Worm (Caenorhabditis elegans) whole organism, L4 larva: Measurements from ENCODE around the gene C37C3.10.
A peak's percentile ranks its signal among the peaks of the same experiment; 100 is the strongest.

Experiments used
- F26F4.8 ChIP-seq: fragments of 200-800 bp; sonication (Bioruptor generic); conservative IDR thresholded peaks from 2 replicates; pipeline ENCODE4 v1.3.6; 2022; ENCODE audit warnings: missing genetic modification characterization, missing compliant biosample characterization
- F37D6.2 ChIP-seq: sonication (generic microtip); optimal IDR thresholded peaks from 2 replicates; lab custom pipeline; 2016; ENCODE audit warnings: mild to moderate bottlenecking, missing genetic modification characterization, missing compliant biosample characterization
- F49E8.2 ChIP-seq: sonication (generic microtip); optimal IDR thresholded peaks from 2 replicates; lab custom pipeline; 2016; ENCODE audit warnings: missing compliant biosample characterization, mild to moderate bottlenecking, missing genetic modification characterization, borderline replicate concordance
- R02D3.7 ChIP-seq: fragments of 150-350 bp; sonication (generic microtip); optimal IDR thresholded peaks from 3 replicates; lab custom pipeline; 2014; ENCODE audit warnings: missing biosample characterization, missing genetic modification characterization
- T26A8.4 ChIP-seq: fragments of 200-800 bp; sonication (Bioruptor generic); IDR thresholded peaks from 2 replicates; pipeline ENCODE4 v1.3.6; 2022; ENCODE audit warnings: missing genetic modification characterization, missing compliant biosample characterization
- Y105C5A.15 ChIP-seq: fragments of 200-800 bp; sonication (Bioruptor generic); IDR thresholded peaks from 2 replicates; pipeline ENCODE4 v1.3.6; 2022; ENCODE audit warnings: missing genetic modification characterization, missing compliant biosample characterization
- Y48G9A.11 ChIP-seq: fragments of 200-800 bp; sonication (Bioruptor generic); IDR thresholded peaks from 2 replicates; pipeline ENCODE4 v1.3.6; 2022; ENCODE audit warnings: missing genetic modification reagents, missing genetic modification characterization, missing compliant biosample characterization
- Y75B8A.6 ChIP-seq: fragments of 200-800 bp; sonication (Bioruptor generic); IDR thresholded peaks from 2 replicates; pipeline ENCODE4 v1.3.6; 2022; ENCODE audit warnings: missing genetic modification reagents, missing genetic modification characterization, missing compliant biosample characterization
- ZK337.2 ChIP-seq: fragments of 200-800 bp; sonication (Bioruptor generic); IDR thresholded peaks from 2 replicates; pipeline ENCODE4 v1.3.6; 2022; ENCODE audit warnings: missing genetic modification reagents, missing genetic modification characterization, missing compliant biosample characterization
- ZK546.5 ChIP-seq, 2 experiments: sonication (generic microtip); optimal IDR thresholded peaks; 2 replicates each; lab custom pipeline; 2017; ENCODE audit warnings: missing biosample characterization in 2 of 2, missing genetic modification characterization in 2 of 2
- aly-2 ChIP-seq: sonication (generic microtip); optimal IDR thresholded peaks from 2 replicates; lab custom pipeline; 2018; ENCODE audit warnings: missing biosample characterization, missing genetic modification characterization
- attf-4 ChIP-seq: sonication (generic microtip); optimal IDR thresholded peaks from 3 replicates; lab custom pipeline; 2017; ENCODE audit warnings: missing biosample characterization, missing genetic modification characterization
- ceh-20 ChIP-seq: fragments of 200-800 bp; sonication (Bioruptor generic); IDR thresholded peaks from 2 replicates; pipeline ENCODE4 v1.3.6; 2022; ENCODE audit warnings: missing genetic modification reagents, missing genetic modification characterization, missing compliant biosample characterization
- ceh-28 ChIP-seq: fragments of 150-350 bp; optimal IDR thresholded peaks from 2 replicates; lab custom pipeline; 2014; ENCODE audit warnings: missing biosample characterization, missing genetic modification reagents, missing genetic modification characterization
- ceh-82 ChIP-seq: sonication (generic microtip); optimal IDR thresholded peaks from 2 replicates; lab custom pipeline; 2017; ENCODE audit warnings: missing biosample characterization, missing genetic modification characterization
- daf-16 ChIP-seq, 3 experiments: sonication (generic microtip); optimal IDR thresholded peaks; 2 replicates each; lab custom pipeline; 2016 to 2017; ENCODE audit warnings: missing genetic modification characterization in 3 of 3, missing genetic modification reagents in 3 of 3, mild to moderate bottlenecking in 2 of 3, missing compliant biosample characterization in 2 of 3, missing biosample characterization in 1 of 3, moderate library complexity in 1 of 3
- daf-8 ChIP-seq: fragments of 200-800 bp; sonication (Bioruptor generic); IDR thresholded peaks from 2 replicates; pipeline ENCODE4 v1.3.6; 2022; ENCODE audit warnings: missing genetic modification characterization, missing compliant biosample characterization
- dmd-6 ChIP-seq: fragments of 200-800 bp; sonication (Bioruptor generic); IDR thresholded peaks from 2 replicates; pipeline ENCODE4 v1.3.6; 2022; ENCODE audit warnings: missing genetic modification reagents, missing genetic modification characterization, missing compliant biosample characterization
- dmd-8 ChIP-seq: fragments of 200-800 bp; sonication (Bioruptor generic); IDR thresholded peaks from 2 replicates; pipeline ENCODE4 v1.3.6; 2022; ENCODE audit warnings: missing genetic modification characterization, missing compliant biosample characterization
- dpl-1 ChIP-seq: fragments of 150-350 bp; optimal IDR thresholded peaks from 2 replicates; lab custom pipeline; 2014; ENCODE audit warnings: missing biosample characterization, missing genetic modification reagents, missing genetic modification characterization
- fos-1 ChIP-seq: fragments of 150-350 bp; optimal IDR thresholded peaks from 2 replicates; lab custom pipeline; 2014; ENCODE audit warnings: missing biosample characterization, missing genetic modification characterization
- gei-8 ChIP-seq: fragments of 200-800 bp; sonication (Bioruptor generic); optimal IDR thresholded peaks from 2 replicates; lab custom pipeline; 2018; ENCODE audit warnings: mild to moderate bottlenecking, missing genetic modification characterization, missing compliant biosample characterization
- hlh-11 ChIP-seq: fragments of 200-800 bp; sonication (Bioruptor generic); optimal IDR thresholded peaks from 2 replicates; lab custom pipeline; 2018; ENCODE audit warnings: mild to moderate bottlenecking, missing genetic modification characterization, missing compliant biosample characterization
- jun-1 ChIP-seq: fragments of 150-350 bp; optimal IDR thresholded peaks from 2 replicates; lab custom pipeline; 2014; ENCODE audit warnings: missing biosample characterization, missing genetic modification reagents, missing genetic modification characterization
- lin-13 ChIP-seq: fragments of 150-350 bp; optimal IDR thresholded peaks from 2 replicates; lab custom pipeline; 2014; ENCODE audit warnings: missing biosample characterization, missing genetic modification reagents, missing genetic modification characterization
- lin-29 ChIP-seq: fragments of 200-800 bp; sonication (Bioruptor generic); IDR thresholded peaks from 2 replicates; pipeline ENCODE4 v1.3.6; 2022; ENCODE audit warnings: missing genetic modification reagents, missing genetic modification characterization, missing compliant biosample characterization
- lin-39 ChIP-seq: fragments of 150-350 bp; optimal IDR thresholded peaks from 2 replicates; lab custom pipeline; 2014; ENCODE audit warnings: missing biosample characterization, missing genetic modification reagents, missing genetic modification characterization
- madf-9 ChIP-seq: fragments of 200-800 bp; sonication (Bioruptor generic); conservative IDR thresholded peaks from 2 replicates; pipeline ENCODE4 v1.3.6; 2022; ENCODE audit warnings: missing genetic modification reagents, missing genetic modification characterization, missing compliant biosample characterization
- mdl-1 ChIP-seq, 2 experiments: fragments of 150-350 bp in 1 of 2; sonication (generic microtip) in 1 of 2; optimal IDR thresholded peaks; 2 replicates each; lab custom pipeline; 2014 to 2017; ENCODE audit warnings: missing biosample characterization in 2 of 2, missing genetic modification characterization in 2 of 2
- mxl-3 ChIP-seq: fragments of 200-800 bp; sonication (Bioruptor generic); optimal IDR thresholded peaks from 2 replicates; lab custom pipeline; 2018; ENCODE audit warnings: mild to moderate bottlenecking, missing genetic modification characterization, missing compliant biosample characterization
- nhr-10 ChIP-seq: fragments of 150-350 bp; optimal IDR thresholded peaks from 2 replicates; lab custom pipeline; 2014; ENCODE audit warnings: missing biosample characterization, missing genetic modification characterization
- nhr-102 ChIP-seq: sonication (generic microtip); optimal IDR thresholded peaks from 2 replicates; lab custom pipeline; 2016; ENCODE audit warnings: mild to moderate bottlenecking, missing genetic modification characterization, moderate library complexity, missing compliant biosample characterization
- nhr-11 ChIP-seq: fragments of 150-350 bp; optimal IDR thresholded peaks from 2 replicates; lab custom pipeline; 2014; ENCODE audit warnings: missing biosample characterization, missing genetic modification characterization
- nhr-237 ChIP-seq: sonication (generic microtip); optimal IDR thresholded peaks from 2 replicates; lab custom pipeline; 2017; ENCODE audit warnings: missing biosample characterization, missing genetic modification characterization
- nhr-77 ChIP-seq: fragments of 150-350 bp; optimal IDR thresholded peaks from 2 replicates; lab custom pipeline; 2014; ENCODE audit warnings: missing biosample characterization, missing genetic modification characterization
- pha-4 ChIP-seq, 2 experiments: fragments of 150-350 bp in 1 of 2; fragments of 200-800 bp in 1 of 2; sonication (Bioruptor generic) in 1 of 2; IDR thresholded peaks in 1 of 2; optimal IDR thresholded peaks in 1 of 2; 2 replicates each; pipeline versions ENCODE4 v1.3.6 to Lab custom; 2014 to 2022; ENCODE audit warnings: missing genetic modification characterization in 2 of 2, missing genetic modification reagents in 2 of 2, missing biosample characterization in 1 of 2, missing compliant biosample characterization in 1 of 2
- pqm-1 ChIP-seq: sonication (generic microtip); optimal IDR thresholded peaks from 2 replicates; lab custom pipeline; 2017; ENCODE audit warnings: missing biosample characterization, missing genetic modification characterization
- sdz-12 ChIP-seq: fragments of 200-800 bp; sonication (Bioruptor generic); optimal IDR thresholded peaks from 2 replicates; lab custom pipeline; 2018; ENCODE audit warnings: mild to moderate bottlenecking, missing genetic modification characterization, missing compliant biosample characterization
- snpc-4 ChIP-seq: fragments of 150-350 bp; optimal IDR thresholded peaks from 2 replicates; lab custom pipeline; 2014; ENCODE audit warnings: missing biosample characterization, missing genetic modification characterization
- unc-62 ChIP-seq, 3 experiments: fragments of 150-350 bp in 1 of 3; sonication (generic microtip); optimal IDR thresholded peaks in 2 of 3; peaks in 1 of 3; 1 replicate in 1 of 3; 2 replicates in 2 of 3; lab custom pipeline; 2014 to 2017; ENCODE audit warnings: missing biosample characterization in 3 of 3, missing genetic modification characterization in 3 of 3, missing genetic modification reagents in 3 of 3, missing genotype in 1 of 3
- zip-11 ChIP-seq: fragments of 200-800 bp; sonication (Bioruptor generic); IDR thresholded peaks from 2 replicates; pipeline ENCODE4 v1.3.6; 2022; ENCODE audit warnings: missing genetic modification characterization, missing compliant biosample characterization
- ztf-11 ChIP-seq: fragments of 150-350 bp; optimal IDR thresholded peaks from 2 replicates; lab custom pipeline; 2014; ENCODE audit warnings: missing biosample characterization, missing genetic modification characterization
- ztf-7 ChIP-seq: fragments of 150-350 bp; optimal IDR thresholded peaks from 2 replicates; lab custom pipeline; 2014; ENCODE audit warnings: missing biosample characterization, missing genetic modification characterization

Gene C37C3.10

ce11 chrV:7822655-7823054, 40.2 kb downstream of the C37C3.10 start:
- TF ChIP-seq nhr-10 (tag; lab: Kevin White, UChicago) (no peak), dmd-8 (GFP tag; lab: Robert Waterston, UW) (no peak), dmd-6 (GFP tag; lab: Robert Waterston, UW) (no peak), lin-39 (tag; lab: Kevin White, UChicago) (no peak), dpl-1 (GFP tag; lab: Kevin White, UChicago) (no peak), Y105C5A.15 (GFP tag; lab: Robert Waterston, UW) (no peak), ztf-11 (tag; lab: Kevin White, UChicago) (no peak), daf-16 (GFP tag; optimal IDR thresholded peaks at IDR 0.05; lab: Kevin White, UChicago) (peak in 1 of 2 experiments; percentile 74), daf-16 (tag; optimal IDR thresholded peaks at IDR 0.05; lab: Kevin White, UChicago) (no peak), T26A8.4 (GFP tag; lab: Robert Waterston, UW) (no peak), hlh-11 (tag; lab: Kevin White, UChicago) (peak; percentile 63), lin-13 (GFP tag; lab: Kevin White, UChicago) (no peak), mxl-3 (GFP tag; lab: Kevin White, UChicago) (peak; percentile 71), nhr-11 (tag; lab: Kevin White, UChicago) (peak; percentile 65), sdz-12 (GFP tag; lab: Kevin White, UChicago) (no peak), ZK546.5 (tag; optimal IDR thresholded peaks at IDR 0.05; lab: Kevin White, UChicago) (no peak), ceh-82 (tag; lab: Kevin White, UChicago) (no peak), pha-4 (GFP tag; IDR thresholded peaks at IDR 0.05; lab: Robert Waterston, UW) (no peak), pha-4 (tag; optimal IDR thresholded peaks at IDR 0.05; lab: Kevin White, UChicago) (no peak), F26F4.8 (no peak), R02D3.7 (no peak), F49E8.2 (tag; lab: Kevin White, UChicago) (no peak), nhr-77 (tag; lab: Kevin White, UChicago) (no peak), daf-8 (GFP tag; lab: Robert Waterston, UW) (no peak), pqm-1 (tag; lab: Kevin White, UChicago) (no peak), mdl-1 (tag; optimal IDR thresholded peaks at IDR 0.05; lab: Kevin White, UChicago) (no peak), attf-4 (no peak), ztf-7 (tag; lab: Kevin White, UChicago) (no peak), zip-11 (GFP tag; lab: Robert Waterston, UW) (no peak), F37D6.2 (tag; lab: Kevin White, UChicago) (no peak), nhr-102 (tag; lab: Kevin White, UChicago) (no peak), madf-9 (no peak), snpc-4 (tag; lab: Kevin White, UChicago) (no peak), aly-2 (tag; lab: Kevin White, UChicago) (no peak), unc-62 (GFP tag; optimal IDR thresholded peaks at IDR 0.05 in 1 of 2; lab: Kevin White, UChicago) (peak in 1 of 2 experiments; percentile 98), unc-62 (tag; optimal IDR thresholded peaks at IDR 0.05; lab: Kevin White, UChicago) (no peak), gei-8 (no peak), ceh-28 (tag; lab: Kevin White, UChicago) (no peak), ZK337.2 (GFP tag; lab: Robert Waterston, UW) (no peak), fos-1 (tag; lab: Kevin White, UChicago) (no peak), ceh-20 (GFP tag; lab: Robert Waterston, UW) (peak; percentile 68; the same call in 1 of the 2 replicates), jun-1 (no peak), Y48G9A.11 (no peak), lin-29 (GFP tag; lab: Robert Waterston, UW) (no peak), Y75B8A.6 (GFP tag; lab: Robert Waterston, UW) (no peak), nhr-237 (tag; lab: Kevin White, UChicago) (no peak)
